Worm (Caenorhabditis elegans): ENCODE data around the gene gpd-2.

- TF ChIP-seq lin-14 (GFP tag; optimal IDR thresholded peaks at IDR 0.05) (no peak), ama-1 (optimal IDR thresholded peaks at IDR 0.05) (no peak), sptf-1 (tag; optimal IDR thresholded peaks at IDR 0.05) (no peak), unc-86 (tag; optimal IDR thresholded peaks at IDR 0.05) (no peak), fos-1 (tag; optimal IDR thresholded peaks at IDR 0.05) (no peak), ceh-90 (tag; optimal IDR thresholded peaks at IDR 0.05) (no peak), aly-2 (tag; optimal IDR thresholded peaks at IDR 0.05) (no peak), elt-3 (tag; optimal IDR thresholded peaks at IDR 0.05) (no peak)
Measured at ce11 chrX:3126979-3127378, 12.5 kb upstream of the gpd-2 start, which contains the start of gene spc-1.
